Worm (Caenorhabditis elegans) whole organism, early embryonic: ENCODE measurements around the gene K08D8.7.

Source experiments
- B0310.2 ChIP-seq: sonication (generic microtip); optimal IDR thresholded peaks from 2 replicates; lab custom pipeline; 2016; ENCODE audit warnings: mild to moderate bottlenecking, missing genetic modification characterization, missing compliant biosample characterization
- F13C5.2 ChIP-seq: sonication (generic microtip); optimal IDR thresholded peaks from 2 replicates; lab custom pipeline; 2017; ENCODE audit warnings: mild to moderate bottlenecking, missing genetic modification characterization, inconsistent platforms, missing compliant biosample characterization
- ama-1 ChIP-seq: fragments of 150-350 bp; optimal IDR thresholded peaks from 2 replicates; lab custom pipeline; 2014
- ceh-13 ChIP-seq: fragments of 200-800 bp; sonication (Bioruptor generic); optimal IDR thresholded peaks from 2 replicates; lab custom pipeline; 2018; ENCODE audit warnings: mild to moderate bottlenecking, missing genetic modification characterization, missing compliant biosample characterization
- ceh-36 ChIP-seq: sonication (generic microtip); optimal IDR thresholded peaks from 2 replicates; lab custom pipeline; 2016; ENCODE audit warnings: missing genetic modification characterization, inconsistent platforms, missing compliant biosample characterization
- ets-7 ChIP-seq: sonication (generic microtip); optimal IDR thresholded peaks from 2 replicates; lab custom pipeline; 2016; ENCODE audit warnings: missing genotype, missing genetic modification characterization, missing compliant biosample characterization
- flt-1 ChIP-seq: fragments of 200-800 bp; sonication (Bioruptor generic); IDR thresholded peaks from 2 replicates; pipeline ENCODE4 v1.3.6; 2022; ENCODE audit warnings: missing genetic modification characterization, missing compliant biosample characterization
- hmg-4 ChIP-seq: fragments of 200-800 bp; sonication (Bioruptor generic); optimal IDR thresholded peaks from 2 replicates; lab custom pipeline; 2018; ENCODE audit warnings: mild to moderate bottlenecking, missing genetic modification characterization, missing compliant biosample characterization
- hnd-1 ChIP-seq: sonication (generic microtip); optimal IDR thresholded peaks from 2 replicates; lab custom pipeline; 2016; ENCODE audit warnings: missing genetic modification characterization, missing compliant biosample characterization
- pes-1 ChIP-seq: fragments of 200-800 bp; sonication (Bioruptor generic); IDR thresholded peaks from 2 replicates; pipeline ENCODE4 v1.3.6; 2022; ENCODE audit warnings: missing genetic modification reagents, missing genetic modification characterization, missing compliant biosample characterization
- scrt-1 ChIP-seq: fragments of 200-800 bp; sonication (Bioruptor generic); IDR thresholded peaks from 2 replicates; pipeline ENCODE4 v1.3.6; 2022; ENCODE audit warnings: missing genetic modification characterization, missing compliant biosample characterization
- sea-1 ChIP-seq: fragments of 200-800 bp; sonication (Bioruptor generic); conservative IDR thresholded peaks from 2 replicates; pipeline ENCODE4 v1.3.6; 2022; ENCODE audit warnings: missing genetic modification characterization, missing compliant biosample characterization
- tbx-37 ChIP-seq: fragments of 200-800 bp; sonication (Bioruptor generic); conservative IDR thresholded peaks from 2 replicates; pipeline ENCODE4 v1.3.6; 2022; ENCODE audit warnings: missing genetic modification reagents, missing genetic modification characterization, missing compliant biosample characterization
- tra-4 ChIP-seq: sonication (generic microtip); optimal IDR thresholded peaks from 2 replicates; lab custom pipeline; 2017; ENCODE audit warnings: missing genetic modification characterization, missing compliant biosample characterization

DNA sequence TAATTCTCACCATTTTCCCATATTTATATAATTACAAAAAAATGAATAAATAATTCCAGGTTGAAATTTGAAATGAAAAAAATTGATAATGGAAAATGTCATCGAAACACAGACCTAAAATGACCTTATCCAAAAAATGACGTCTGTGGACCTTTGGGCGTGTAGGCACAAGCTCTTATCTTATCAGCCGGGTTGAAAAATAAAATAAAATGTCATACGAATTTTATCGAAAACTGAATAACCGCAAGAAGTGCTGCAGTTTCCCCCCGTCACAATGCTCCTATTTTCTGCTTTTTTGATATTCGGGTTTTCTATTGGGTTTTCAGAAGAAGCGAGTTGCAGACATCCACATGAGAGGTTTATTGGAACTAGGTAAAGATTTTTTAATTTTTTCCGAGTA is 30.7 kb upstream of the K08D8.7 start, which contains the start of gene clec-186:
- TF ChIP-seq hnd-1 (tag; lab: Kevin White, UChicago) = no peak
- no peak for TF ChIP-seq ama-1 (lab: Kevin White, UChicago)
- TF ChIP-seq pes-1 (GFP tag; lab: Robert Waterston, UW) = no peak
- no peak for TF ChIP-seq ceh-36
- no peak for TF ChIP-seq ceh-13 (GFP tag; lab: Kevin White, UChicago)
- TF ChIP-seq flt-1 = no peak
- no peak for TF ChIP-seq ets-7 (tag; lab: Kevin White, UChicago)
- TF ChIP-seq tra-4 (tag; lab: Kevin White, UChicago) = no peak
- TF ChIP-seq tbx-37 = no peak
- TF ChIP-seq hmg-4 (GFP tag; lab: Kevin White, UChicago) = no peak
- no peak for TF ChIP-seq B0310.2 (tag; lab: Kevin White, UChicago)
- no peak for TF ChIP-seq sea-1 (GFP tag; lab: Robert Waterston, UW)
- no peak for TF ChIP-seq scrt-1
- no peak for TF ChIP-seq F13C5.2 (tag; lab: Kevin White, UChicago)
